Fruit fly (Drosophila melanogaster): Measurements from ENCODE around the gene mRpS6.

dm6 chr3L:4409898-4410629, 45.7 kb downstream of the mRpS6 start:
- TF ChIP-seq Sox102F (GFP tag; optimal IDR thresholded peaks at IDR 0.05) (no peak), Sox15 (GFP tag; optimal IDR thresholded peaks at IDR 0.05) (no peak), CG1621 (tag; optimal IDR thresholded peaks at IDR 0.05) (no peak), acj6 (GFP tag; optimal IDR thresholded peaks at IDR 0.05) (no peak), Eip75B (GFP tag; optimal IDR thresholded peaks at IDR 0.05) (no peak), CG11762 (GFP tag; optimal IDR thresholded peaks at IDR 0.05; ENCODE audit: insufficient read depth) (no peak), dsx (GFP tag; optimal IDR thresholded peaks at IDR 0.05; ENCODE audit: poor library complexity, severe bottlenecking) (no peak), eg (GFP tag; IDR thresholded peaks at IDR 0.05) (no peak), topi (GFP tag; optimal IDR thresholded peaks at IDR 0.05) (no peak), fd85E (GFP tag; optimal IDR thresholded peaks at IDR 0.05) (no peak), vri (GFP tag; optimal IDR thresholded peaks at IDR 0.05) (no peak), Hr39 (GFP tag; optimal IDR thresholded peaks at IDR 0.05) (no peak)

All from whole organism, prepupa.